Fruit fly (Drosophila melanogaster): ENCODE results near the gene CG43739.

The CG43739 gene

DNA sequence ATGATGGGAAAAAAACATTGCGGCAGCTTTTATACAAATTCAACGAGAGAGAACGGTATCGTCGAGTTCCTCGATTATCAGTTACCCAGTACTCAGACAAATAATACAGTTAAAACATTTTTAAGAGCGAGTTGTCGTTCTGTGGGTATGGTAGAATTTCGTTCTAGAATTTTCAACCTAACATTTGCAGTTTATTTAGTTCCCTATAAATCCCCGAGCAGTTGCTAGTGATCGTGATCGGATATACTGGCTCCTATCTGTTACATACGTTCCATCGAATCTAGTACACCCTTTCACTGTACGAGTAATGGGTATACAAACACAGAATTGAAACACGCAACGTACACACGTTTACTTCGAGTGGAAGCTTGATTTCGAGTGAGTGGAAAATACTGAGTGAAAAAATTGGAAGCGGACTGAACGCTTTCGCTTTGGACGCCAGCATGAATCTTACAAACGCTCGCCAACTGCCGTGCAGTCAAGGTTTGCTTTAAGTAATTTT is 53.9 kb downstream of the CG43739 start, which contains the start of gene CG9338 (continued):
- peak; percentile 98 for TF ChIP-seq CG2678 (tag; optimal IDR thresholded peaks at IDR 0.05)
- peak; percentile 79 for TF ChIP-seq B-H2 (GFP tag; optimal IDR thresholded peaks at IDR 0.05)
- peak; percentile 85 for TF ChIP-seq Spps (tag; optimal IDR thresholded peaks at IDR 0.05)
- TF ChIP-seq zen2 (GFP tag; IDR thresholded peaks at IDR 0.05; ENCODE audit: partially characterized antibody) = no peak
- no peak for TF ChIP-seq CG15073 (GFP tag; optimal IDR thresholded peaks at IDR 0.05)
- no peak for TF ChIP-seq BEAF-32 (GFP tag; optimal IDR thresholded peaks at IDR 0.05)
- peak; percentile 85 to 86 for TF ChIP-seq dpn (GFP tag; optimal IDR thresholded peaks at IDR 0.05)
- peak; percentile 78 for TF ChIP-seq sob (GFP tag; IDR thresholded peaks at IDR 0.05)
- peak; percentile 69 for TF ChIP-seq CG4820 (GFP tag; optimal IDR thresholded peaks at IDR 0.05)
- peak; percentile 74 for TF ChIP-seq CG12104 (GFP tag; optimal IDR thresholded peaks at IDR 0.05)
- peak; percentile 60 for TF ChIP-seq CG17328 (GFP tag; IDR thresholded peaks at IDR 0.05)
- TF ChIP-seq CG6254 (GFP tag; optimal IDR thresholded peaks at IDR 0.05) = peak; percentile 85
- no peak for TF ChIP-seq Lpt (GFP tag; optimal IDR thresholded peaks at IDR 0.05)
- TF ChIP-seq CG6813 (GFP tag; optimal IDR thresholded peaks at IDR 0.05) = peak; percentile 92
- TF ChIP-seq slbo (GFP tag; IDR thresholded peaks at IDR 0.05) = peak; percentile 79
- peak; percentile 77 for TF ChIP-seq CG10209 (GFP tag; optimal IDR thresholded peaks at IDR 0.05)
- no peak for TF ChIP-seq CG8924 (tag; optimal IDR thresholded peaks at IDR 0.05)
- no peak for TF ChIP-seq CG16813 (GFP tag; IDR thresholded peaks at IDR 0.05; ENCODE audit: partially characterized antibody)
- peak; percentile 53 for TF ChIP-seq p53 (GFP tag; optimal IDR thresholded peaks at IDR 0.05)
- no peak; the same call in 1 of the 2 replicates for TF ChIP-seq klu (GFP tag; IDR thresholded peaks at IDR 0.05)
- TF ChIP-seq fu2 (GFP tag; optimal IDR thresholded peaks at IDR 0.05) = peak; percentile 67
- peak; percentile 76 for TF ChIP-seq exex (tag; optimal IDR thresholded peaks at IDR 0.05)
- peak; percentile 62 for TF ChIP-seq CG18476 (GFP tag; optimal IDR thresholded peaks at IDR 0.05)
- TF ChIP-seq CG18262 (tag; optimal IDR thresholded peaks at IDR 0.05) = peak; percentile 96
- peak; percentile 90 for TF ChIP-seq CG17612 (GFP tag; IDR thresholded peaks at IDR 0.05)
- TF ChIP-seq ato (GFP tag; IDR thresholded peaks at IDR 0.05; ENCODE audit: partially characterized antibody) = peak; percentile 54; the same call in 1 of the 2 replicates
- TF ChIP-seq MTF-1 (GFP tag; optimal IDR thresholded peaks at IDR 0.05; ENCODE audit: borderline replicate concordance) = peak; percentile 36
- peak; percentile 51 for TF ChIP-seq CG30431 (GFP tag; optimal IDR thresholded peaks at IDR 0.05)
- no peak; the same call in 2 of the 3 replicates for TF ChIP-seq CG6791 (GFP tag; IDR thresholded peaks at IDR 0.05; ENCODE audit: partially characterized antibody)
- peak in 1 of 2 experiments; percentile 24 for TF ChIP-seq insv (GFP tag; optimal IDR thresholded peaks at IDR 0.05)
- TF ChIP-seq dmrt99B (tag; optimal IDR thresholded peaks at IDR 0.05) = peak; percentile 95
- peak; percentile 91 for TF ChIP-seq Asciz (GFP tag; optimal IDR thresholded peaks at IDR 0.05)
- TF ChIP-seq abd-A (tag; optimal IDR thresholded peaks at IDR 0.05) = peak; percentile 92
- TF ChIP-seq crp (GFP tag; optimal IDR thresholded peaks at IDR 0.05) = peak in 1 of 2 experiments; percentile 32
- TF ChIP-seq ken (GFP tag; IDR thresholded peaks at IDR 0.05) = no peak; the same call in 2 of the 3 replicates
- no peak for TF ChIP-seq CG34224 (GFP tag; IDR thresholded peaks at IDR 0.05; ENCODE audit: partially characterized antibody)
- peak; percentile 87 for TF ChIP-seq lilli (GFP tag; optimal IDR thresholded peaks at IDR 0.05)
- TF ChIP-seq CG6175 (GFP tag; IDR thresholded peaks at IDR 0.05) = peak; percentile 80
- peak; percentile 83 for TF ChIP-seq Jarid2 (GFP tag; optimal IDR thresholded peaks at IDR 0.05)
- TF ChIP-seq CTCF (GFP tag; optimal IDR thresholded peaks at IDR 0.05) = peak; percentile 54
- TF ChIP-seq CG12155 (GFP tag; optimal IDR thresholded peaks at IDR 0.05) = peak; percentile 96
- peak; percentile 60 for TF ChIP-seq CG14050 (GFP tag; IDR thresholded peaks at IDR 0.05)
- peak; percentile 12 to 79 for TF ChIP-seq bsh (GFP tag; optimal IDR thresholded peaks at IDR 0.05)
- TF ChIP-seq CG18599 (GFP tag; optimal IDR thresholded peaks at IDR 0.05) = peak; percentile 96
- peak; percentile 76 for TF ChIP-seq bab2 (GFP tag; optimal IDR thresholded peaks at IDR 0.05)
- peak; percentile 90 for TF ChIP-seq CG10979 (tag; optimal IDR thresholded peaks at IDR 0.05)
- peak; percentile 85 for TF ChIP-seq CG10274 (GFP tag; optimal IDR thresholded peaks at IDR 0.05)
- TF ChIP-seq Trl (optimal IDR thresholded peaks at IDR 0.05) = peak in 1 of 2 experiments; percentile 4
- TF ChIP-seq Trl (GFP tag; optimal IDR thresholded peaks at IDR 0.05) = peak; percentile 91
